Worm (Caenorhabditis elegans): ENCODE measurements around the gene T19C9.8.

Gene T19C9.8

DNA sequence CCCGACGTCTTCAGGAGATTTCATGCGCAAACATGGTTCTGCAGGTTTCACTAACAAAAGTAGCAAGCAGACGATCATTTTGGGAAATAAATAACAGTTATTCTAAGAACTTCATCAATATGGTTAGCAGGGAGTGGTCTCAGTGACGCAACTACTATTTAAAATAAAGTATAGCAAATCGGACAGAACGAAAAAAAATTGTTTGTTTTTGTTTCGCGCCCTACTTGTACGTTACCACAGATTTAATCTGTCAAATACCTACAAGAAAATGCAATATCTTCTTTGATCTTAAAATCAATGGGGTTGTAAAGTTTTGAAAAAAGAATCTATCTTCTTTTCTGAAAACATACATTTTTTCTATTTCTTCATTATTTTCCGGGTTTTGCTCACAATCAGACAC lies 40.0 kb upstream of the T19C9.8 start, which contains the start of gene srz-96:
Gene srz-96 (plus strand): TSS at position 301 of the 400 bp plus-strand sequence.
- TF ChIP-seq nhr-10 (tag; optimal IDR thresholded peaks at IDR 0.05), result no peak
- TF ChIP-seq egl-43 (GFP tag; IDR thresholded peaks at IDR 0.05), result no peak
- TF ChIP-seq gei-8 (GFP tag; optimal IDR thresholded peaks at IDR 0.05), result no peak
- TF ChIP-seq sdz-12 (GFP tag; optimal IDR thresholded peaks at IDR 0.05), result no peak
- no peak for TF ChIP-seq ceh-82 (tag; optimal IDR thresholded peaks at IDR 0.05)
- no peak for TF ChIP-seq hif-1 (tag; optimal IDR thresholded peaks at IDR 0.05)
- TF ChIP-seq lin-13 (GFP tag; optimal IDR thresholded peaks at IDR 0.05), result no peak
- no peak for TF ChIP-seq nhr-102 (tag; optimal IDR thresholded peaks at IDR 0.05)
- no peak for TF ChIP-seq zfp-3 (GFP tag; conservative IDR thresholded peaks at IDR 0.05)
- TF ChIP-seq vab-7 (GFP tag; IDR thresholded peaks at IDR 0.05), result no peak
- no peak for TF ChIP-seq nhr-25 (tag; optimal IDR thresholded peaks at IDR 0.05; ENCODE audit: borderline replicate concordance, insufficient read depth)
- TF ChIP-seq daf-16 (GFP tag; optimal IDR thresholded peaks at IDR 0.05), result no peak
- no peak for TF ChIP-seq daf-16 (tag; optimal IDR thresholded peaks at IDR 0.05)
- no peak for TF ChIP-seq nhr-28 (tag; optimal IDR thresholded peaks at IDR 0.05)
- TF ChIP-seq unc-130 (GFP tag; optimal IDR thresholded peaks at IDR 0.05), result no peak

DNA sequence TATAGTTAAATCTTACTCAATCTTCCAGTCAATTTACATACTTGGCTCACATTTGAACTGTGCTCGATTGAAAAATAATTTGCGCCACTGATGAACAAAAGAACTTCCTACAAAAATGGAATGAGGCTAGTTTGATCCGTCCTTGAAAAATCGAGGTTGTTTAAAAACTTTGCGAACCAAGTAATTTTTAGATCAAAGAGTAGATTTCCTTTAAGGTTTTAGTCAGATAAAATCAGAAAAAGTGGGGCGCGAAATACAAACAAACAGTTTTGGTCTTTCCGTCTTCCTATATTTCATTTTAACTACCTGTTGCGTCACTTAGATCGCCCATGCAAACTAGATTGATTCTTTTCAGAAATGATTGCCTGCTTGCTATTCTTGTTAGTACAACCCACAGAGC lies 37.0 kb upstream of the T19C9.8 start, which contains the start of gene Y68A4A.10:
Gene Y68A4A.10 (plus strand): TSS at position 301 of the 400 bp plus-strand sequence.
- TF ChIP-seq aha-1 (tag), result peak; percentile 8
- TF ChIP-seq daf-8 (GFP tag; IDR thresholded peaks at IDR 0.05), result no peak

DNA sequence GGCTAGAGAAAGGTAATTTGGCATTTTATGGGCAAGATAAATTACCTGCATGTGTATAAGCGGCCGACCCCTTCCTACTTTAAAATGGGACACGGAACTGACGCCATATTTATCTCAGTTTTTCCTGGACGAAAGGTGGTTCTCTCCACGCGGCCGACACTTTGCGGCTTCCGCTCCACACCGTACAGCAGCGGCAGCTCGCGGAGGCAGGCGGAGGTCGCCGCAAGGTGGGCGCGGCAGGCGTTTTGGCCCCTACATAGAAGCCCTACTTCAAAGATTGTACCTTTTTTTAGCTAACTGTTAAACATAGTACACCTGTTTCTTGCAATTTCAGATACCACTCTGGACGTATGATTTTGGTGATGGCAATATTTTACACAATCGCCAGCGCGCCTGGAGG lies 32.4 kb upstream of the T19C9.8 start:
- TF ChIP-seq lin-15B (tag; optimal IDR thresholded peaks at IDR 0.05) (no peak), set-16 (GFP tag; IDR thresholded peaks at IDR 0.05) (peak; percentile 92)

DNA sequence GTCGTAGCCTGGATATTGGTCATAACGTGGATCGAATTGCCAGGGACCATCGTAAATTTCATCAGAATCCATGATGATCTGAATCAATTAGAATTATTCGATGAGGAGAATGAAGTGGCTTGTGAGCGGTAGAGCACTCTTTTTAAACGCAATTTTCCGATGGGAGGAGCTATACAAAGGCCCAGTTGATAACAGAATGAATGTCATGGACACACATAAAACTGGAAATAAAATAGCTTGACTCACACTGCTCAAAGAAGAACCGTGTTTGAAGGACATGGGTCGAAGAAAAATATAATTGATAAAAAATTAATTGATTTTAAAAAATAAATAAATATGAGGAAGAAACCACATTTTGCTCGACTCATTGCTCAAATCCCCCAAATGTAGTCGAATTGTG lies 30.9 kb upstream of the T19C9.8 start, which contains the start of gene Y68A4A.13:
Gene Y68A4A.13 (minus strand): TSS at position 101 of the 400 bp plus-strand sequence.
- peak; percentile 44 for TF ChIP-seq aha-1 (tag)
- no peak for TF ChIP-seq lin-15B (tag; optimal IDR thresholded peaks at IDR 0.05)

DNA sequence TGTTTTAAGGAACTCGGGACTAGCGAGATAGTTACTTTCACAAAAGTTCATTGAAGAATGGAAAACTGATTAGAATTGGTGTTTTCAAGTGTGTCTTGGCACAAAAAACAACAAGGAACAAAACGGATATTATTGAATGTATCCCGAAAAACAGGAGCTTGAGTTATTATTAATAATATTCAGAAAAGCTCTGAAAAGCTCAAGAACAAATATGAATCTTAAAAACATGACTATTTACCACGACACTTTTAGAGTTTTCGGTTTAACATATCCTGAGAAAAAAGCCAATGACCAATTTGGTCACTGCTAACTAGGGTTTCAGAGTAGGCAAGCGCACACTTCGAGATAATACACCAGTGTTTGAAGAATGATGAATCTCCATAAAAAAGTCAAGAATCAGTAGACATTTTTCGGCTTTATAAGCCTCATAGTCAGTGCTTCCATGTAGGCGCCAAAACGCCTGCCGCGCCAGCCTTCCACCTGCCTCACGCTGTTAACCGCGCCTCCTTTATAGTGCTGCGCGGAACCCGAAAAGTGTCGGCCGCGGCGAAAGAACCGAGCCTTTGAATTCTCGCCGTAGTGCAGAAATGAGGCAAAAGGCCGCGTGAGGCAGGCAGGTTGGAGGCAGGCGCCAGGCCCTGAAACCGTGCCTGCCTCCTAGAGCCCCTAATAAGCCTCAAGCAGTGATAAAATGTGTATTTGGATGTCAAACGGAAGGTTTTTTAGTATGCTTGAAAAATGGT lies 26.7 kb upstream of the T19C9.8 start, which contains the start of gene srh-236:
Gene srh-236 (minus strand): TSS at position 51 of the 743 bp plus-strand sequence.
- TF ChIP-seq zip-2 (tag; optimal IDR thresholded peaks at IDR 0.05), result no peak
- no peak for TF ChIP-seq ceh-32 (tag; optimal IDR thresholded peaks at IDR 0.05; ENCODE audit: poor library complexity)
- no peak for TF ChIP-seq saeg-2 (GFP tag; IDR thresholded peaks at IDR 0.05)
- peak; percentile 86 for TF ChIP-seq set-16 (GFP tag; IDR thresholded peaks at IDR 0.05)

DNA sequence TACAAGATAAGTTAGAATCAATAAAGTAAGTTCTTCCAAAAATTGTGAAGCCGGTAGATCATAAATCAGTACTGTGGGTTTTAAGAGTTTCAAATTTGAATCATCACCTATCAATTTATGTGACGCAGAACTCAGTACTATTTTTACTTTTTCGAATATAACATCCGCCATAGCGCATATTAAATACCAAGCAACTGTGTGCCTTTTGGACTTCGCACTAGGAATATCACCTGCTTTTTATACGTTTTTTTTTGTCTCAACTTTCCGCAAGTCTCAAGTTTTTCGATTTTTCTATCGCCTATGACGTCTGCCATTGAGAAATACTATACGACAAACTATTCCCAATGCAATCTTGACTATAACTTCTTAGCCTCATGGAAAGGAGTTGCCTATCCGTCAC lies 26.2 kb upstream of the T19C9.8 start, which contains the start of gene srh-113:
Gene srh-113 (plus strand): TSS at position 301 of the 400 bp plus-strand sequence.
- TF ChIP-seq mdl-1 (tag; optimal IDR thresholded peaks at IDR 0.05), result no peak
- TF ChIP-seq unc-130 (GFP tag; optimal IDR thresholded peaks at IDR 0.05), result no peak
- TF ChIP-seq zip-2 (tag; optimal IDR thresholded peaks at IDR 0.05), result no peak
- TF ChIP-seq mxl-2 (GFP tag; conservative IDR thresholded peaks at IDR 0.05), result no peak

DNA sequence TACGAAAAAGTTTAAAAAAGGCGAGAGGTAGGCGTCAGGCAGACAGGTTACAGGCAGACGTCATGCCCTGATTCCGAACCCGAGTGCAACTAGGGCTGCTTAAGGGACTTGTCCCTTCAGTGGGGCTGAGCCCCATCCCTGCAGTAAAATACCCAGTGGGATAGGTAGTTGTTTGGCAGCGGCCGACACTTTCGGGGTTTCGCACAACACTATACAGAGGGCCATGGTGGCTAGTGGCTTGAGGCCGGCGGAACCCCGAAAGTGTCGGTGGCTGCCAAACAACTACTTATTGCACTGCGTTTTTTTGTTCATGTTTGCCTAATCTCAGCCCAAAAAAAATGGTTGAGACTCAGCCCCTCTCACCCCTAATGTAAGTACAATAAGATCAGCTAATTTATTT lies 23.3 kb upstream of the T19C9.8 start:
- TF ChIP-seq duxl-1 (tag; optimal IDR thresholded peaks at IDR 0.05; ENCODE audit: poor library complexity), result no peak
- TF ChIP-seq nhr-28 (tag; optimal IDR thresholded peaks at IDR 0.05), result no peak
- 0 out of 4 replicates have a peak, but pooled peaks of 1 of the 2 experiments have one; percentile 12 for TF ChIP-seq madf-5 (GFP tag; IDR thresholded peaks at IDR 0.05)

Measured in whole organism, L4 larva.